Worm (Caenorhabditis elegans): ENCODE results near the gene M18.6.

ce11 chrIV:12075497-12075896 lies 45.6 kb upstream of the M18.6 start, which contains the start of gene K08E4.7:
- no peak for TF ChIP-seq C04F5.9 (tag; optimal IDR thresholded peaks at IDR 0.05)
- TF ChIP-seq nhr-90 (tag; optimal IDR thresholded peaks at IDR 0.05; ENCODE audit: poor library complexity): no peak
- TF ChIP-seq ces-1 (GFP tag; optimal IDR thresholded peaks at IDR 0.05): no peak
- no peak for TF ChIP-seq pax-3 (tag; optimal IDR thresholded peaks at IDR 0.05)
- TF ChIP-seq ceh-82 (tag; optimal IDR thresholded peaks at IDR 0.05): no peak
- no peak for TF ChIP-seq snpc-4 (tag; optimal IDR thresholded peaks at IDR 0.05)
- no peak for TF ChIP-seq fkh-10 (GFP tag; optimal IDR thresholded peaks at IDR 0.05)

Data from whole organism, L1 larva.